Fruit fly (Drosophila melanogaster) whole organism, prepupa: ENCODE data around the gene CG45413.

Experiments used
- CG10631 ChIP-seq: fragments of 200-800 bp; sonication (Bioruptor generic); optimal IDR thresholded peaks from 2 replicates; lab custom pipeline; 2016; ENCODE audit warnings: missing biosample characterization, missing genetic modification characterization
- CG10669 ChIP-seq: fragments of 200-800 bp; sonication (Bioruptor generic); optimal IDR thresholded peaks from 3 replicates; lab custom pipeline; 2018; ENCODE audit warnings: missing biosample characterization, mild to moderate bottlenecking, missing genetic modification characterization, moderate library complexity
- CG11294 ChIP-seq: fragments of 200-800 bp; sonication (Bioruptor generic); IDR thresholded peaks from 2 replicates; pipeline ENCODE4 v1.3.6; 2022; ENCODE audit warnings: missing biosample characterization, missing genetic modification characterization
- CG1621 ChIP-seq: fragments of 200-800 bp; sonication (Bioruptor generic); optimal IDR thresholded peaks from 3 replicates; lab custom pipeline; 2018; ENCODE audit warnings: missing biosample characterization, mild to moderate bottlenecking, missing genetic modification characterization
- CG32006 ChIP-seq: fragments of 200-800 bp; sonication (Bioruptor generic); optimal IDR thresholded peaks from 3 replicates; lab custom pipeline; 2017; ENCODE audit warnings: missing biosample characterization, mild to moderate bottlenecking, missing genetic modification characterization
- CG34406 ChIP-seq: fragments of 200-800 bp; sonication (Bioruptor generic); optimal IDR thresholded peaks from 3 replicates; lab custom pipeline; 2016; ENCODE audit warnings: missing biosample characterization, missing genetic modification characterization
- CG3919 ChIP-seq: fragments of 200-800 bp; sonication (Bioruptor generic); optimal IDR thresholded peaks from 3 replicates; lab custom pipeline; 2016; ENCODE audit warnings: missing biosample characterization, missing genetic modification characterization
- CG4318 ChIP-seq: fragments of 200-800 bp; sonication (Bioruptor generic); optimal IDR thresholded peaks from 3 replicates; lab custom pipeline; 2017; ENCODE audit warnings: missing biosample characterization, mild to moderate bottlenecking, missing genetic modification characterization
- CG6276 ChIP-seq: fragments of 200-800 bp; sonication (Bioruptor generic); optimal IDR thresholded peaks from 2 replicates; lab custom pipeline; 2017; ENCODE audit warnings: missing biosample characterization, mild to moderate bottlenecking, missing genetic modification characterization
- CG7368 ChIP-seq: fragments of 200-800 bp; sonication (Bioruptor generic); optimal IDR thresholded peaks from 3 replicates; lab custom pipeline; 2016; ENCODE audit warnings: missing biosample characterization, missing genetic modification characterization
- CG8119 ChIP-seq: fragments of 200-800 bp; sonication (Bioruptor generic); IDR thresholded peaks from 3 replicates; pipeline ENCODE4 v1.3.6; 2022; ENCODE audit warnings: missing biosample characterization, missing genetic modification characterization
- CG8632 ChIP-seq: fragments of 200-800 bp; sonication (Bioruptor generic); optimal IDR thresholded peaks from 3 replicates; lab custom pipeline; 2016; ENCODE audit warnings: missing biosample characterization, missing genetic modification characterization
- Eip75B ChIP-seq: fragments of 200-800 bp; sonication (Bioruptor generic); optimal IDR thresholded peaks from 3 replicates; lab custom pipeline; 2016; ENCODE audit warnings: missing biosample characterization, missing genetic modification characterization
- Eip93F ChIP-seq: fragments of 200-800 bp; sonication (Bioruptor generic); optimal IDR thresholded peaks from 2 replicates; lab custom pipeline; 2016; ENCODE audit warnings: missing biosample characterization, mild to moderate bottlenecking, missing genetic modification characterization
- Ets21C ChIP-seq: fragments of 200-800 bp; sonication (Bioruptor generic); optimal IDR thresholded peaks from 3 replicates; lab custom pipeline; 2016; ENCODE audit warnings: missing biosample characterization, missing genetic modification characterization
- Gug ChIP-seq: fragments of 200-800 bp; sonication (Bioruptor generic); IDR thresholded peaks from 2 replicates; pipeline ENCODE4 v1.3.6; 2022; ENCODE audit warnings: missing biosample characterization, missing genetic modification characterization
- Hr38 ChIP-seq: sonication (Bioruptor generic); optimal IDR thresholded peaks from 2 replicates; lab custom pipeline; 2016; ENCODE audit warnings: missing biosample characterization, missing genetic modification characterization
- Met ChIP-seq: fragments of 200-800 bp; sonication (Bioruptor generic); optimal IDR thresholded peaks from 3 replicates; lab custom pipeline; 2016; ENCODE audit warnings: missing biosample characterization, missing genetic modification characterization
- Smox ChIP-seq: fragments of 200-800 bp; sonication (Bioruptor generic); optimal IDR thresholded peaks from 3 replicates; lab custom pipeline; 2016; ENCODE audit warnings: missing biosample characterization, missing genetic modification characterization
- Sox102F ChIP-seq: fragments of 200-800 bp; sonication (Bioruptor generic); optimal IDR thresholded peaks from 2 replicates; lab custom pipeline; 2016; ENCODE audit warnings: missing biosample characterization, mild to moderate bottlenecking, missing genetic modification characterization
- achi ChIP-seq: fragments of 200-800 bp; sonication (Bioruptor generic); optimal IDR thresholded peaks from 3 replicates; lab custom pipeline; 2016; ENCODE audit warnings: missing biosample characterization, missing genetic modification characterization
- cyc ChIP-seq: fragments of 200-800 bp; sonication (Bioruptor generic); optimal IDR thresholded peaks from 3 replicates; lab custom pipeline; 2016; ENCODE audit warnings: missing biosample characterization, missing genetic modification characterization
- dac ChIP-seq: fragments of 200-800 bp; sonication (Bioruptor generic); optimal IDR thresholded peaks from 2 replicates; lab custom pipeline; 2017; ENCODE audit warnings: missing biosample characterization, mild to moderate bottlenecking, missing genetic modification characterization
- eg ChIP-seq: fragments of 200-800 bp; sonication (Bioruptor generic); IDR thresholded peaks from 3 replicates; pipeline ENCODE4 v1.3.6; 2022; ENCODE audit warnings: missing biosample characterization, missing genetic modification characterization
- esn ChIP-seq: fragments of 200-800 bp; sonication (Bioruptor generic); optimal IDR thresholded peaks from 2 replicates; lab custom pipeline; 2016; ENCODE audit warnings: missing biosample characterization, mild to moderate bottlenecking, missing genetic modification characterization, moderate library complexity
- fkh ChIP-seq: fragments of 200-800 bp; sonication (Bioruptor generic); optimal IDR thresholded peaks from 3 replicates; lab custom pipeline; 2017; ENCODE audit warnings: missing biosample characterization, mild to moderate bottlenecking, missing genetic modification characterization, moderate library complexity
- net ChIP-seq: fragments of 200-800 bp; sonication (Bioruptor generic); optimal IDR thresholded peaks from 3 replicates; lab custom pipeline; 2016; ENCODE audit warnings: missing biosample characterization, missing genetic modification characterization
- pdm3 ChIP-seq: fragments of 200-800 bp; sonication (Bioruptor generic); optimal IDR thresholded peaks from 3 replicates; lab custom pipeline; 2016; ENCODE audit warnings: missing biosample characterization, missing genetic modification characterization
- salr ChIP-seq, 2 experiments: fragments of 200-800 bp; sonication (Bioruptor generic); optimal IDR thresholded peaks; 3 replicates each; lab custom pipeline; 2016 to 2018; ENCODE audit warnings: missing biosample characterization in 2 of 2, missing genetic modification characterization in 2 of 2, mild to moderate bottlenecking in 1 of 2
- spab ChIP-seq: fragments of 200-800 bp; sonication (Bioruptor generic); optimal IDR thresholded peaks from 2 replicates; lab custom pipeline; 2017; ENCODE audit warnings: missing biosample characterization, mild to moderate bottlenecking, missing genetic modification characterization, missing genetic modification reagents
- ss ChIP-seq, 2 experiments: fragments of 200-800 bp; sonication (Bioruptor generic); optimal IDR thresholded peaks; 2 replicates in 1 of 2; 3 replicates in 1 of 2; lab custom pipeline; 2017 to 2018; ENCODE audit warnings: mild to moderate bottlenecking in 2 of 2, missing biosample characterization in 2 of 2, missing genetic modification characterization in 2 of 2, moderate library complexity in 1 of 2
- svp ChIP-seq: fragments of 200-800 bp; sonication (Bioruptor generic); peaks from one replicate; lab custom pipeline; 2016; ENCODE audit warnings: missing biosample characterization, missing genetic modification characterization

Gene CG45413

dm6 chr3L:6955254-6956229 is 23.8 kb upstream of the CG45413 start, which contains the start of the genes CG10077 and CG9948 (continued):
- peak; percentile 87 for TF ChIP-seq CG1621
- TF ChIP-seq CG4318 (GFP tag; lab: Kevin White, UChicago), result no peak
- TF ChIP-seq Sox102F (GFP tag; lab: Kevin White, UChicago), result peak; percentile 90
- TF ChIP-seq pdm3 (GFP tag; lab: Kevin White, UChicago), result peak; percentile 90
- peak; percentile 82 for TF ChIP-seq CG7368 (GFP tag; lab: Kevin White, UChicago)
- peak; percentile 81 for TF ChIP-seq Ets21C (GFP tag; lab: Kevin White, UChicago)
- peak; percentile 95 for TF ChIP-seq eg (GFP tag; lab: Robert Waterston, UW)
- peak; percentile 51 for TF ChIP-seq dac (GFP tag; lab: Kevin White, UChicago)
- peak; percentile 90 for TF ChIP-seq Met
- TF ChIP-seq salr (GFP tag; optimal IDR thresholded peaks at IDR 0.05; lab: Kevin White, UChicago), result peak in 1 of 2 experiments; percentile 74
- TF ChIP-seq, all 60 proteins: peak for 53

dm6 chr3L:6947188-6947971 is 15.6 kb upstream of the CG45413 start:
- TF ChIP-seq ss (GFP tag; optimal IDR thresholded peaks at IDR 0.05; lab: Kevin White, UChicago) (no peak), fkh (GFP tag; lab: Kevin White, UChicago) (no peak), CG1621 (no peak), CG10669 (GFP tag; lab: Kevin White, UChicago) (no peak), CG32006 (no peak), spab (no peak), CG10631 (GFP tag; lab: Kevin White, UChicago) (no peak), esn (GFP tag; lab: Kevin White, UChicago) (no peak), CG8119 (GFP tag; lab: Robert Waterston, UW) (no peak), CG8632 (GFP tag; lab: Kevin White, UChicago) (no peak), Hr38 (GFP tag; lab: Kevin White, UChicago) (no peak), svp (GFP tag; lab: Kevin White, UChicago) (no peak), CG6276 (no peak), Gug (GFP tag; lab: Robert Waterston, UW) (no peak), net (no peak), pdm3 (GFP tag; lab: Kevin White, UChicago) (no peak), achi (GFP tag; lab: Kevin White, UChicago) (no peak), Sox102F (GFP tag; lab: Kevin White, UChicago) (no peak)

- TF ChIP-seq esn (GFP tag; lab: Kevin White, UChicago) (no peak), CG11294 (GFP tag; lab: Robert Waterston, UW) (no peak), Hr38 (GFP tag; lab: Kevin White, UChicago) (no peak), CG34406 (GFP tag; lab: Kevin White, UChicago) (no peak), CG8119 (GFP tag; lab: Robert Waterston, UW) (no peak), ss (GFP tag; optimal IDR thresholded peaks at IDR 0.05; lab: Kevin White, UChicago) (no peak), Smox (GFP tag; lab: Kevin White, UChicago) (no peak), Eip93F (GFP tag; lab: Kevin White, UChicago) (no peak), CG3919 (GFP tag; lab: Kevin White, UChicago) (no peak), spab (no peak), achi (GFP tag; lab: Kevin White, UChicago) (no peak), cyc (GFP tag; lab: Kevin White, UChicago) (no peak), Eip75B (no peak)
Measured at dm6 chr3L:6945357-6945756, 13.6 kb upstream of the CG45413 start.
